Fruit fly (Drosophila melanogaster) whole organism, wandering third instar larva: ENCODE data around the gene Rsf1.

ENCODE experiments used
- Abd-B ChIP-seq: fragments of >200 bp; optimal IDR thresholded peaks from 2 replicates; lab custom pipeline; 2017; ENCODE audit warnings: missing biosample characterization, missing genetic modification characterization
- Dif ChIP-seq: fragments of 200-275, 200-300 bp; sonication (Bioruptor generic); optimal IDR thresholded peaks from 2 replicates; lab custom pipeline; 2018; ENCODE audit warnings: missing biosample characterization, missing genetic modification characterization; ENCODE audit not compliant: partially characterized antibody
- HLH106 ChIP-seq: fragments of 200-800 bp; optimal IDR thresholded peaks from 3 replicates; lab custom pipeline; 2019; ENCODE audit warnings: missing biosample characterization, mild to moderate bottlenecking, missing genetic modification characterization, moderate library complexity
- Hr78 ChIP-seq: fragments of >200 bp; optimal IDR thresholded peaks from 2 replicates; lab custom pipeline; 2017; ENCODE audit warnings: missing biosample characterization, missing genetic modification characterization
- Myc ChIP-seq: fragments of >200 bp; optimal IDR thresholded peaks from 2 replicates; lab custom pipeline; 2017
- Rel ChIP-seq, 2 experiments: fragments of 200-800 bp; sonication (Bioruptor generic) in 1 of 2; optimal IDR thresholded peaks; 2 replicates in 1 of 2; 3 replicates in 1 of 2; lab custom pipeline; 2016 to 2019; ENCODE audit warnings: mild to moderate bottlenecking in 2 of 2, missing biosample characterization in 2 of 2, missing genetic modification characterization in 2 of 2, moderate library complexity in 1 of 2
- br ChIP-seq: fragments of 200-800 bp; sonication (Bioruptor generic); optimal IDR thresholded peaks from 2 replicates; lab custom pipeline; 2016; ENCODE audit warnings: missing biosample characterization, missing genetic modification characterization
- dsf ChIP-seq: sonication (Bioruptor generic); optimal IDR thresholded peaks from 2 replicates; lab custom pipeline; 2016; ENCODE audit warnings: missing biosample characterization, missing genetic modification characterization, borderline replicate concordance
- h ChIP-seq: fragments of 200-800 bp; sonication (Bioruptor generic); optimal IDR thresholded peaks from 3 replicates; lab custom pipeline; 2016; ENCODE audit warnings: missing biosample characterization, mild to moderate bottlenecking, missing genetic modification characterization
- psq ChIP-seq: fragments of 200-800 bp; sonication (Bioruptor generic); optimal IDR thresholded peaks from 3 replicates; lab custom pipeline; 2017; ENCODE audit warnings: missing biosample characterization, mild to moderate bottlenecking, missing genetic modification characterization, moderate library complexity

DNA sequence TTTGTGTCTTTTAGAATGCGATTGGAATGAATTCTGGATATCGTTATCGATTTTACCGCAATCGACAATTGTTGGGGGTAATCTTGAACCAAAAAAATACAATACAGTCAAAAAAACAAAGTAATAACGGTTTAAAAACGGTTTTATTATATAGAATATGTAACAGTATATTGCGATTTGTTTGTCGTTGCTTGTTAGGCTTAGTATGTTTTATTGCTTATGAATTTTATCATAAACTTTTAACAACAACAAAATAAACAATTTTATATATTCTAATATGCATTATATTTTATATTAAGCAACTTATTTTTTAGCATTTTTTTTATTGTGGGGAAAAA is 36.4 kb upstream of the Rsf1 start, which contains the start of gene CYLD:
- TF ChIP-seq psq (GFP tag; lab: Kevin White, UChicago) (peak; percentile 25), Hr78 (GFP tag; lab: Kevin White, UChicago) (no peak), HLH106 (tag; lab: Kevin White, UChicago) (peak; percentile 60), br (GFP tag; lab: Kevin White, UChicago) (no peak), h (GFP tag; lab: Kevin White, UChicago) (no peak), dsf (GFP tag; lab: Kevin White, UChicago) (no peak), Abd-B (no peak), Dif (GFP tag; lab: Kevin White, UChicago) (no peak), Rel (GFP tag; optimal IDR thresholded peaks at IDR 0.05; lab: Kevin White, UChicago) (no peak), Rel (tag; optimal IDR thresholded peaks at IDR 0.05; lab: Kevin White, UChicago) (no peak), Myc (lab: Kevin White, UChicago) (no peak)
